Worm (Caenorhabditis elegans): ENCODE results near the gene C27F2.7.

ce11 chrIII:4998956-4999425 is 14.7 kb upstream of the C27F2.7 start, which contains the start of gene smcr-8:
- TF ChIP-seq sdz-12 (GFP tag; optimal IDR thresholded peaks at IDR 0.05) (no peak), F44E2.7 (GFP tag; IDR thresholded peaks at IDR 0.05) (no peak), fos-1 (tag; optimal IDR thresholded peaks at IDR 0.05) (no peak)

Data from whole organism, L4 larva.